Fruit fly (Drosophila melanogaster) Kc167 (cell line): ENCODE results near the gene SelT.

ENCODE experiments used
- Myc ChIP-seq: fragments of >200 bp; optimal IDR thresholded peaks from 2 replicates; lab custom pipeline; 2017; ENCODE audit warnings: missing external identifiers
- Sin3A ChIP-seq: fragments of >200 bp; optimal IDR thresholded peaks from 2 replicates; lab custom pipeline; 2018; ENCODE audit warnings: missing external identifiers
- h ChIP-seq: fragments of >200 bp; optimal IDR thresholded peaks from 3 replicates; lab custom pipeline; 2018; ENCODE audit warnings: missing external identifiers
- insv ChIP-seq: fragments of >200 bp; optimal IDR thresholded peaks from 3 replicates; lab custom pipeline; 2018; ENCODE audit warnings: missing external identifiers
- psq ChIP-seq: fragments of >200 bp; optimal IDR thresholded peaks from 2 replicates; lab custom pipeline; 2017; ENCODE audit warnings: missing external identifiers
- ttk ChIP-seq: sonication (Bioruptor generic); optimal IDR thresholded peaks from 2 replicates; lab custom pipeline; 2017; ENCODE audit warnings: missing external identifiers

DNA sequence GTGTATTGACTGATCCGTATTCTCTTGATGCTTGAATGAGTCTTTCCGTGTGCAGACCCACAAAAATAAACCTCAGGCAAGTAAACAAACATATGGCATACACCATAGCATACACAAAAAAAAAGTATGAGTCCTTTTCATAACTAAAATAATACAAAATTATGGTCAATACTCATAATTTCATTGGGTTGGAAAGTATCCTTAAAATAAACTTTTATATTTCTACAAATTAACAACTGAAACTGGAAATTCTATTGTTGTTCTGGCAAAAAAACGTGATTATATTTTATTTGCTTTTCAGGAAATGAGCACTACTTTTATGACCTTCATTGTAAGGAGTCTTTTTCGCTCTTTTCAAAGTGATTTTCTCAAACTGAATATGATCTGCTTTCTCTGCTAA lies 31.4 kb downstream of the SelT start:
- TF ChIP-seq psq (lab: Kevin White, UChicago) (no peak), h (no peak), Sin3A (no peak), insv (lab: Kevin White, UChicago) (no peak), ttk (lab: Kevin White, UChicago) (no peak), Myc (no peak)
